Worm (Caenorhabditis elegans) whole organism, midembryonic: ENCODE measurements around the gene meg-3.

Source experiments
- T22C8.4 ChIP-seq: fragments of 200-800 bp; sonication (Bioruptor generic); IDR thresholded peaks from 2 replicates; pipeline ENCODE4 v1.3.6; 2022; ENCODE audit warnings: missing genetic modification characterization, missing compliant biosample characterization
- cog-1 ChIP-seq: sonication (generic microtip); optimal IDR thresholded peaks from 2 replicates; lab custom pipeline; 2016; ENCODE audit warnings: missing genetic modification characterization, missing compliant biosample characterization
- flt-1 ChIP-seq: fragments of 200-800 bp; sonication (Bioruptor generic); IDR thresholded peaks from 2 replicates; pipeline ENCODE4 v1.3.6; 2022; ENCODE audit warnings: missing genetic modification characterization, missing compliant biosample characterization
- klf-2 ChIP-seq: fragments of 200-800 bp; sonication (Bioruptor generic); conservative IDR thresholded peaks from 2 replicates; pipeline ENCODE4 v1.3.6; 2022; ENCODE audit warnings: missing genetic modification reagents, missing genetic modification characterization, missing compliant biosample characterization
- med-1 ChIP-seq: sonication (generic microtip); optimal IDR thresholded peaks from 2 replicates; lab custom pipeline; 2017; ENCODE audit warnings: missing genetic modification characterization, mild to moderate bottlenecking, missing compliant biosample characterization, antibody characterized with exemption, missing genetic modification reagents; ENCODE audit not compliant: insufficient read depth
- ref-1 ChIP-seq: fragments of 200-800 bp; sonication (Bioruptor generic); conservative IDR thresholded peaks from 2 replicates; pipeline ENCODE4 v1.3.6; 2022; ENCODE audit warnings: missing genetic modification reagents, missing genetic modification characterization, missing compliant biosample characterization
- tab-1 ChIP-seq: fragments of 200-800 bp; sonication (Bioruptor generic); IDR thresholded peaks from 2 replicates; pipeline ENCODE4 v1.3.6; 2022; ENCODE audit warnings: missing genetic modification characterization, missing compliant biosample characterization
- ztf-23 ChIP-seq: fragments of 200-800 bp; sonication (Bioruptor generic); IDR thresholded peaks from 2 replicates; pipeline ENCODE4 v1.3.6; 2022; ENCODE audit warnings: missing genetic modification reagents, missing genetic modification characterization, missing compliant biosample characterization
- ztf-29 ChIP-seq: fragments of 200-800 bp; sonication (Bioruptor generic); IDR thresholded peaks from 2 replicates; pipeline ENCODE4 v1.3.6; 2022; ENCODE audit warnings: missing genetic modification reagents, missing genetic modification characterization, missing compliant biosample characterization

The meg-3 gene

DNA sequence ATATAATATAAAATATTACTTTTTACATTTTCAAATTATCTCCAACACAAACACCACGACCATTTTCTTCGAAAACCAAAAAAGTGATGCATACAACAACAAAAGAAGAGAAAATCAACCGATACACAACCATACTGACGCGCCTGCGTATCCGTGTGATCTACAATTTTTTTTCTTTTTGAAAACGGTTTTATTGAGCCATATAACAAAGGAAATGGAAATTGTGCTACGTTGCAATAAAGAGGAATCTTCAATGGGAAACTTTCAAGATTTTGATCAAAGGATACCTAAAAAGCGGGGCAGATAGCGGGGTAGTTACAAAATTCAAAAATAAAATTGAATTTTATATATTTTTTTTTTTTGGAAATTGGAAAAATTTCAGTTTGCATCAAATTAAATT, 14.7 kb downstream of the meg-3 start, which contains the start of gene F52D2.5:
F52D2.5 (minus strand) TSS at position 101 of the 400 bp plus-strand sequence.
- TF ChIP-seq med-1 = no peak
- no peak for TF ChIP-seq ztf-23 (GFP tag; lab: Robert Waterston, UW)

DNA sequence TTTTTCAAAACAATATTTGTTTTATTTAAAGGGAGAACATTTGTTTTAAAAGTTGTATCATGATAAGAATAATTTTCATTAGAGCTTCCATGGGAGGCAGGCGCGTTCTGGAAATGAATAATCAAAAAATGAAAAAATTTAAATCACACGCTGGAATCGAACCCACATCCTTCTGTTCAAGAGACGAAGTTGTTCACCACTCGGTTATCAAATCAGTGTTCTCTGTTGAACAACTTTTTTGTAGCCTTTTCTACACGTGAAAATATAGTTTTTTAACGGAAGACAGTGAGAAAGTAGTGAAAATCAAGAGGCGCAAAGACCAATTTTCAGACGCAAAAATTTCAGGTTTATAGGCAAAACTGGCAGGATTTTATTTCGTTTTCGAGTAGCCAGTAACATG, 16.6 kb downstream of the meg-3 start:
- no peak for TF ChIP-seq tab-1 (GFP tag; lab: Robert Waterston, UW)

DNA sequence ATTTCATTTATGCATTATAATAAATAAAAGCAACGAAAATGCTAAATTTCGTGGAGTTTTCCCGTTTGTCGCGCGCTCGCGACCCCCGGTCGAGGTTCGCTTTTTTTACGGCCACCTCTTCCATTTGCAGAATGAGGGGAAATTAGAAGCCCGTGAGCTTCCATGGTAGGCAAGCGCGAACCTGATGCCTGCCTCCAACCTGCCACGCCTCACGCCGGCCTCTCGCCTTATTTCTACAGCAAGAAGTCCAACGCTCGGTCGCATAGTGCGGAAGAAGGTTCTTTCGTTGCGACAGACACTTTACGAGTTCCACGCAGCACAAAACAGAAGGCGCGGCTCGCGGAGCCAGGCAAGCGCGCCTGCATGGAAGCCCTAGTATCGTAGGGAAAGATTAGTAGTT, 17.8 kb downstream of the meg-3 start:
- TF ChIP-seq cog-1 (no peak), ztf-29 (GFP tag; lab: Robert Waterston, UW) (no peak), ztf-23 (GFP tag; lab: Robert Waterston, UW) (0 out of 2 replicates have a peak, but pooled peaks have one; percentile 20), ref-1 (GFP tag; lab: Robert Waterston, UW) (no peak), T22C8.4 (GFP tag; lab: Robert Waterston, UW) (no peak), tab-1 (GFP tag; lab: Robert Waterston, UW) (no peak), klf-2 (GFP tag; lab: Robert Waterston, UW) (no peak), flt-1 (GFP tag; lab: Robert Waterston, UW) (no peak)

DNA sequence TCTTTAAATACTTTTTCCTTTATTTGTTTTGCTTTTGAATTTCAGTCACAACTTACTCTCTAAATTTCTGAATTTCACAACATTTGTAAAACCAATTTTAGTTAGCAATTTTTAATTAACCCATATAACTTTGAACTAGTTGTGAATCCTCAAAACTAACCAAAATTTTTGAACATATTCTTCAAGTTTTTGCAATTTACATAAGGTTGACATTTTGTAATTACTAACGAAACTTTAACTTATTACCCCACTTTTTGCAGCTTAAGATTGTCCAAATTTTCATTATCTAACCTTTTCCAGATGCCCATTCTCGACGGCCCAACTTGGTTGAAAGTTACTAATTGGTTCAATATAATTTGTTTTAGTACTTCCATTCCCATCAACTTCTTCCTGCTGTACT, 19.8 kb downstream of the meg-3 start, which contains the start of gene str-79:
str-79 (plus strand) TSS at position 301 of the 400 bp plus-strand sequence.
- TF ChIP-seq cog-1 = no peak
- TF ChIP-seq med-1 = no peak
- no peak for TF ChIP-seq tab-1 (GFP tag; lab: Robert Waterston, UW)
- no peak for TF ChIP-seq klf-2 (GFP tag; lab: Robert Waterston, UW)
- TF ChIP-seq ztf-29 (GFP tag; lab: Robert Waterston, UW) = no peak

DNA sequence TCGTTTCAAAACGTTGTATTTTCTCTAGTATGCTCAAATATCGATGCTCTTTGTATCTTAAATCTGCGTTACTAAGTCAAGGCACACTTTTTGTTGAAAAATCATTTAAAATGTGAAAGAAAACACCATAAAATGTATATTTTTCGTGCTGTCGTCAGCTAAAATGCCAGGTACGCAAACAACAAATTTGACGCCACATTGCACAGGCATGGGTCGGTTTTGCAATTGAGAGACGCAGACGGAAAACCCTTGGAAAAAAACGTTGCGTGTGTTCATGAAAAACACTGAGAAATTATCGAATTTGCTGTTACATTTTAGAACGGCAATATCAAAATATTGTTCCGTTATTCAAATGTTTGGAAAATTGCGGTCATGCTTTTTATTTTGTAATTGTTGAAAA, 24.6 kb downstream of the meg-3 start:
- TF ChIP-seq T22C8.4 (GFP tag; lab: Robert Waterston, UW) = no peak
- TF ChIP-seq ref-1 (GFP tag; lab: Robert Waterston, UW) = no peak
- TF ChIP-seq ztf-23 (GFP tag; lab: Robert Waterston, UW) = no peak
- no peak for TF ChIP-seq med-1
- no peak for TF ChIP-seq flt-1 (GFP tag; lab: Robert Waterston, UW)
- TF ChIP-seq klf-2 (GFP tag; lab: Robert Waterston, UW) = no peak
- TF ChIP-seq ztf-29 (GFP tag; lab: Robert Waterston, UW) = no peak
- no peak for TF ChIP-seq cog-1
- no peak for TF ChIP-seq tab-1 (GFP tag; lab: Robert Waterston, UW)

DNA sequence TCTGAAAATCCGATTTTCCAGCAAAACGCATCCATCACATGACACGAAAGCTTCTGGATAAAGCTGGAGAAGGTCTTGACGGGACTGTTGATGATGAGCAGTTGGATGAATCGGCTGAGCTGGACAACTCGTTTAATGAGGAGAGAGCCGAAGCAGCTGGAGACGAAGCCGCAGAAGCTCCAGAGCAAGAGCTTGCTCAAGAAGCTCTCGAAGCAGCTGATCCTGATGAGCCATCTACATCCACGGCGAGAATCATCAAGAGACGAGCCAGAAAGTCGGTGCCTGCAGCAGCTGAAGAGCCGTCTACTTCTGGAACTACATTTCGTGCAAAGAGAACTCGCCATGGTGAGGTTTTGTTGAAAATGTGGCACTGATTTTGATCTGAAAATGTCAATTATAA, 25.0 kb downstream of the meg-3 start:
- no peak for TF ChIP-seq ref-1 (GFP tag; lab: Robert Waterston, UW)
- TF ChIP-seq ztf-29 (GFP tag; lab: Robert Waterston, UW) = no peak
- no peak for TF ChIP-seq T22C8.4 (GFP tag; lab: Robert Waterston, UW)
- TF ChIP-seq tab-1 (GFP tag; lab: Robert Waterston, UW) = no peak
- no peak for TF ChIP-seq med-1
- no peak for TF ChIP-seq ztf-23 (GFP tag; lab: Robert Waterston, UW)
- no peak for TF ChIP-seq klf-2 (GFP tag; lab: Robert Waterston, UW)
- TF ChIP-seq flt-1 (GFP tag; lab: Robert Waterston, UW) = no peak
- TF ChIP-seq cog-1 = no peak

DNA sequence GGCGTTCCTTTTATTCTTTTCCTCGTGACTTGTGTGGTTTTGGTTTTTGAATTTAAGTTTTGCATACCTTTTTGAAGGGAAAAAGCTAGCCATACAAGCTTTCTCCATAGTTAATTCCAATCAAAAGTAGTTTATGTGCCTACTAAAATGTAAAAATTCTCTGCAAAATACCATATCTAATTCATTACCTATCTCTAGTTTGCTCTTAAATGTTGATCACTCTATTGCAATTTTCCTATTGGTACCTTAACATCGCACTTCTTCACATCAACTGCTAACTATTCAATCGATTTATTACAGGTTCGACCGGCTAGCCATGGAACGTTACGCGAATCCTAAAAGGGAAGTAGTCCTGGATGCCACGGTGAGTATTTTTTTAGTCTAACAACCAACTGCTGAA, 27.1 kb downstream of the meg-3 start, which contains the start of gene F52D2.7:
F52D2.7 (plus strand) TSS at position 301 of the 400 bp plus-strand sequence.
- TF ChIP-seq tab-1 (GFP tag; lab: Robert Waterston, UW) (no peak), flt-1 (GFP tag; lab: Robert Waterston, UW) (no peak), ztf-23 (GFP tag; lab: Robert Waterston, UW) (no peak), klf-2 (GFP tag; lab: Robert Waterston, UW) (no peak), cog-1 (no peak), T22C8.4 (GFP tag; lab: Robert Waterston, UW) (no peak), ztf-29 (GFP tag; lab: Robert Waterston, UW) (no peak), med-1 (no peak), ref-1 (GFP tag; lab: Robert Waterston, UW) (no peak)

DNA sequence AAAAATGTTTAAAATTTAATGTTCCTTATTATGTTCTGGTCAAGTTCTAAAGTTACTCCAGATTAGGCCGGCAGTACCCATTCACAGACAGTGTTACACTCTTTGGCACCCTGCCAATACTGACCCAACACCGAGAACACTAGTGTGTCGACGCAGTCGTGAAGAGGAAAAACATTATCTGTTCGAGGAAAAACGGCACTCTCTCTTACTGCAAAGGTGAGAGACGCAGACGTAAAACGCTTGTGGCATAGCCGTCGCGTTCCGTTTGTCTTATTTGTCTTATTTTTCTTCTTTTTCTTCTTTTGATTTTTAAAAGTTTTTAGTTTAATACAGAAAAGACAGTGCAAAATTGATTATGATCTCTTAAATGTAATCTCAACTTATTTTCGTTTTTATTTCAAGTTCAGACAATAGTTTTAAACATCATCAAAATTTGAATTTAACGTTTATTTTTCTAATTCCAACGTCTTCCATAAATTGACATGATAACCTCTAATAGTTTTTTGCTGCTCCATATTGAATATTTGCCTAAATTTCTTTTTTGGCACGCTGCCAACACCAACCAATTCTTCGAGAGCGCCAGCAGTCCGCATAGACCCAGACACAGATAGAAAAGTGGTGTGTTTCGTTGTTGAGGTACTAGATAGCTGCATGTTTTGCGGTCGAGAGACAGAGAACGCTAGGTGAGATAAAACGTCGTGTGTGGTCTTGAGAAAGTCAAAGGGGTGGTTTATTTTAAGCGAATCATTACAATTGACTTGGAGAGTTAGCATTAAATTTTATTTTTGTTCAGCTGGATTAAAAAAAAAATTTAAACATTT, 28.3 kb downstream of the meg-3 start:
- TF ChIP-seq cog-1 (peak; percentile 10), ztf-23 (GFP tag; lab: Robert Waterston, UW) (no peak)

DNA sequence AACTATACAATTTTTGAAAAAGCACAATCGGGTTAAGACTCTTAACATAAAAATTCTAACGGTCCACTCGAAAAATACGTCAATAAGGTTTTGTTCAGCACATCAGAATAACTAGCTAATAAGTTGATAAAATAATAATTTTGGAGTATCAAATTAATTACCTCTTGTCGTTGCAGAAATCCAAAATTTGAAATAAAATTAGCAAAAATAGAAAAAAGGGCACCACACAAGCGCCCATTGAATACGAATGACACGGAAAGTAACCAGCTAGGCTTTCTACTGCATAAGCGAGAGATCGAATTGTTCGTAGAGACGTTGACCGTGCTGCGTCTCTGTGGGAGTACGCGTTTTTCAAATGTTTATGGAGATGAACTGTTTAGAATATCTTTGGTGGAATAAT, 30.3 kb downstream of the meg-3 start:
- TF ChIP-seq tab-1 (GFP tag; lab: Robert Waterston, UW) (no peak), ztf-29 (GFP tag; lab: Robert Waterston, UW) (no peak), T22C8.4 (GFP tag; lab: Robert Waterston, UW) (no peak), cog-1 (no peak), klf-2 (GFP tag; lab: Robert Waterston, UW) (no peak), ref-1 (GFP tag; lab: Robert Waterston, UW) (no peak), med-1 (no peak), flt-1 (GFP tag; lab: Robert Waterston, UW) (no peak), ztf-23 (GFP tag; lab: Robert Waterston, UW) (no peak)

DNA sequence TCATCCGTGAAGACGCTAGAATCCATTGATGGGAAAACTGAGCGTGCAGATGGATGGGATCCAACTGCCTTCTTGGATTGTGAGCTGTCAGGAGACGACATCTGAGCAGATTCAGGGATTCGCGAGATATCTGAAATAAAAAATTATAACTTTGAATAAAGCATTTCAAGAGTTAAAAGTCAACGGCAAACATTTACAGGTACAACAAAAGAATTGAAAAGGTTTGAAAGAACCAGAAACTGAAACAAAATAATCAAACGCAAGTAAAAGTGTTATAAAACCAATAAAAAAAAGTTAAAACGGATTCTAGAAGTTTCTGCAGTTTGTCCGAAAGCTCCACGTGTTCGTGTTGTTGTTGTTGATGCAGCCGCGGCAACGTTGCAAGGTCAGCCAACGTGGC, 49.5 kb downstream of the meg-3 start, which contains the start of gene Y59E1A.4:
Y59E1A.4 (minus strand) TSS at position 101 of the 400 bp plus-strand sequence.
- TF ChIP-seq T22C8.4 (GFP tag; lab: Robert Waterston, UW) (no peak), ref-1 (GFP tag; lab: Robert Waterston, UW) (no peak), klf-2 (GFP tag; lab: Robert Waterston, UW) (no peak), cog-1 (no peak), ztf-23 (GFP tag; lab: Robert Waterston, UW) (no peak), tab-1 (GFP tag; lab: Robert Waterston, UW) (no peak), flt-1 (GFP tag; lab: Robert Waterston, UW) (no peak), ztf-29 (GFP tag; lab: Robert Waterston, UW) (no peak), med-1 (no peak)
